Worm (Caenorhabditis elegans) whole organism, L1 larva: ENCODE data around the gene bath-38.
A peak's percentile ranks its signal among the peaks of the same experiment; 100 is the strongest.

Experiments used
- blmp-1 ChIP-seq: fragments of 150-350 bp; optimal IDR thresholded peaks from 2 replicates; lab custom pipeline; 2014; ENCODE audit warnings: missing biosample characterization, missing genetic modification characterization
- ceh-8 ChIP-seq: fragments of 200-800 bp; sonication (Bioruptor generic); optimal IDR thresholded peaks from 2 replicates; lab custom pipeline; 2018; ENCODE audit warnings: mild to moderate bottlenecking, missing genetic modification characterization, moderate library complexity, missing compliant biosample characterization
- ceh-82 ChIP-seq, 3 experiments: fragments of 150-350 bp in 1 of 3; sonication (generic microtip) in 2 of 3; optimal IDR thresholded peaks; 2 replicates each; lab custom pipeline; 2014 to 2017; ENCODE audit warnings: missing biosample characterization in 3 of 3, missing genetic modification characterization in 3 of 3
- lin-15B ChIP-seq: fragments of 150-350 bp; sonication (generic microtip); optimal IDR thresholded peaks from 3 replicates; lab custom pipeline; 2014; ENCODE audit warnings: missing biosample characterization, missing genetic modification characterization
- lir-3 ChIP-seq: sonication (generic microtip); optimal IDR thresholded peaks from 2 replicates; lab custom pipeline; 2016; ENCODE audit warnings: mild to moderate bottlenecking, missing genetic modification characterization, moderate library complexity, missing compliant biosample characterization; ENCODE audit not compliant: poor library complexity
- nhr-12 ChIP-seq: sonication (generic microtip); optimal IDR thresholded peaks from 2 replicates; lab custom pipeline; 2017; ENCODE audit warnings: missing biosample characterization, missing genetic modification characterization
- nhr-28 ChIP-seq: fragments of 150-350 bp; optimal IDR thresholded peaks from 2 replicates; lab custom pipeline; 2014; ENCODE audit warnings: missing biosample characterization, missing genetic modification characterization
- skn-1 ChIP-seq: fragments of 150-350 bp; optimal IDR thresholded peaks from 2 replicates; lab custom pipeline; 2014; ENCODE audit warnings: missing biosample characterization, missing genetic modification characterization
- snu-23 ChIP-seq: sonication (generic microtip); optimal IDR thresholded peaks from 2 replicates; lab custom pipeline; 2016; ENCODE audit warnings: missing genetic modification characterization, missing compliant biosample characterization
- sox-4 ChIP-seq: sonication (generic microtip); optimal IDR thresholded peaks from 2 replicates; lab custom pipeline; 2016; ENCODE audit warnings: missing genetic modification characterization, missing compliant biosample characterization
- tbx-2 ChIP-seq: sonication (generic microtip); optimal IDR thresholded peaks from 2 replicates; lab custom pipeline; 2016; ENCODE audit warnings: missing genetic modification characterization, missing compliant biosample characterization
- unc-62 ChIP-seq: fragments of 150-350 bp; optimal IDR thresholded peaks from 2 replicates; lab custom pipeline; 2014; ENCODE audit warnings: missing biosample characterization, missing genetic modification reagents, missing genetic modification characterization
- ztf-4 ChIP-seq: fragments of 150-350 bp; optimal IDR thresholded peaks from 2 replicates; lab custom pipeline; 2014; ENCODE audit warnings: missing biosample characterization, missing genetic modification characterization

DNA sequence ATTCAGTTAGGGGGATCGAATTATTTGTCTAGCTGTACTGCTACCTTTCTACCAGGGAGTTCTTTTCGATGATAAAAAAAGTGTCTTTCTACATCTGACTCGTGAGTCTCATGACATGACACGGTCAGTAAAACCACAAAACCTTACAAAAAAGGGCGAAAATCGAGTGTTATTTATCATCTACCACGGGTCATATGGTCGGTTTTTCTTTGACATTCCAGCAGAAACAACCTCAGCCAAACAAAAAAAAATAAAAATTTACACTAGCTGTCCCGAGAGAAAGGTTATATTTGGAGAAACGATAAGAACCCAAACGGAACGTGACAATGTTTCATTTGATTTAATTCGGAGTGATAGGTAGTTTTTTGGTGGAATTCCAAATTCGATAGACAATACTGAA lies 25.4 kb downstream of the bath-38 start:
- TF ChIP-seq sox-4 (tag; lab: Kevin White, UChicago): no peak
- TF ChIP-seq ceh-8 (GFP tag; lab: Kevin White, UChicago): no peak
- TF ChIP-seq nhr-12 (tag; lab: Kevin White, UChicago): no peak
- peak; percentile 45 for TF ChIP-seq tbx-2
- peak; percentile 56 for TF ChIP-seq blmp-1 (tag; lab: Kevin White, UChicago)
- no peak for TF ChIP-seq ceh-82 (tag; optimal IDR thresholded peaks at IDR 0.05; lab: Kevin White, UChicago)
- TF ChIP-seq ztf-4: no peak
- TF ChIP-seq lin-15B (tag; lab: Kevin White, UChicago): no peak
- TF ChIP-seq skn-1 (tag; lab: Kevin White, UChicago): peak; percentile 29
- no peak for TF ChIP-seq unc-62 (GFP tag; lab: Kevin White, UChicago)
- TF ChIP-seq nhr-28: no peak
- peak; percentile 43 for TF ChIP-seq snu-23
- no peak for TF ChIP-seq lir-3 (tag; lab: Kevin White, UChicago)
